Fruit fly (Drosophila melanogaster): ENCODE results near the gene Tmf.

- TF ChIP-seq Dll (optimal IDR thresholded peaks at IDR 0.05), result no peak
- no peak for TF ChIP-seq EcR (GFP tag; optimal IDR thresholded peaks at IDR 0.05)
- TF ChIP-seq psq (optimal IDR thresholded peaks at IDR 0.05), result no peak
- no peak for TF ChIP-seq usp (GFP tag; optimal IDR thresholded peaks at IDR 0.05)
- TF ChIP-seq pan (optimal IDR thresholded peaks at IDR 0.05), result no peak
Measured at dm6 chrX:6813678-6814077, 30.5 kb upstream of the Tmf start, which contains the start of gene iav.
